Fruit fly (Drosophila melanogaster) whole organism, embryonic: ENCODE results near the gene CG31886.
A peak's percentile ranks its signal among the peaks of the same experiment; 100 is the strongest.

Experiments
- Adf1 ChIP-seq: fragments of 200-800 bp; sonication (Bioruptor generic); IDR thresholded peaks from 2 replicates; pipeline ENCODE4 v1.3.6; 2022; ENCODE audit warnings: missing biosample characterization, missing genetic modification characterization
- Atf6 ChIP-seq: fragments of 200-800 bp; sonication (Bioruptor generic); IDR thresholded peaks from 2 replicates; pipeline ENCODE4 v1.3.6; 2022; ENCODE audit warnings: missing biosample characterization, missing genetic modification characterization
- B-H1 ChIP-seq: fragments of 200-800 bp; sonication (Bioruptor generic); IDR thresholded peaks from 3 replicates; pipeline ENCODE4 v1.3.6; 2022; ENCODE audit warnings: missing biosample characterization, missing genetic modification characterization
- Blimp-1 ChIP-seq: fragments of 200-800 bp; sonication (Bioruptor generic); optimal IDR thresholded peaks from 3 replicates; lab custom pipeline; 2018; ENCODE audit warnings: missing biosample characterization, missing genetic modification characterization, mild to moderate bottlenecking, moderate library complexity, missing genetic modification reagents
- BtbVII ChIP-seq: fragments of 200-800 bp; sonication (Bioruptor generic); optimal IDR thresholded peaks from 3 replicates; lab custom pipeline; 2017; ENCODE audit warnings: missing biosample characterization, mild to moderate bottlenecking, missing genetic modification characterization
- CG10147 ChIP-seq: fragments of 200-800 bp; sonication (Bioruptor generic); optimal IDR thresholded peaks from 2 replicates; lab custom pipeline; 2019; ENCODE audit warnings: missing biosample characterization, mild to moderate bottlenecking, missing genetic modification characterization, moderate library complexity
- CG10979 ChIP-seq: fragments of 200-800 bp; sonication (Bioruptor generic); optimal IDR thresholded peaks from 2 replicates; lab custom pipeline; 2018; ENCODE audit warnings: missing biosample characterization, mild to moderate bottlenecking, missing genetic modification characterization, moderate library complexity
- CG12659 ChIP-seq: fragments of 200-800 bp; sonication (Bioruptor generic); optimal IDR thresholded peaks from 3 replicates; lab custom pipeline; 2017; ENCODE audit warnings: mild to moderate bottlenecking, missing biosample characterization, missing genetic modification reagents, missing genetic modification characterization
- CG13624 ChIP-seq: fragments of 200-800 bp; sonication (Bioruptor generic); optimal IDR thresholded peaks from 2 replicates; lab custom pipeline; 2016; ENCODE audit warnings: missing biosample characterization, missing genetic modification characterization
- CG14014 ChIP-seq: fragments of 200-800 bp; sonication (Bioruptor generic); IDR thresholded peaks from 2 replicates; pipeline ENCODE4 v1.3.6; 2022; ENCODE audit warnings: missing biosample characterization, missing genetic modification characterization
- CG1603 ChIP-seq: fragments of 200-800 bp; sonication (Bioruptor generic); optimal IDR thresholded peaks from 2 replicates; lab custom pipeline; 2019; ENCODE audit warnings: missing biosample characterization, mild to moderate bottlenecking, missing genetic modification characterization, moderate library complexity
- CG16813 ChIP-seq: fragments of 200-800 bp; sonication (Bioruptor generic); IDR thresholded peaks from 3 replicates; pipeline ENCODE4 v1.3.6; 2022; ENCODE audit warnings: missing biosample characterization, missing genetic modification characterization; ENCODE audit not compliant: partially characterized antibody
- CG17328 ChIP-seq: fragments of 200-800 bp; sonication (Bioruptor generic); IDR thresholded peaks from 2 replicates; pipeline ENCODE4 v1.3.6; 2022; ENCODE audit warnings: missing biosample characterization, missing genetic modification characterization
- CG18599 ChIP-seq: fragments of 200-800 bp; sonication (Bioruptor generic); optimal IDR thresholded peaks from 3 replicates; lab custom pipeline; 2017; ENCODE audit warnings: missing biosample characterization, missing genetic modification characterization, mild to moderate bottlenecking, moderate library complexity, missing genetic modification reagents
- CG18764 ChIP-seq: fragments of 200-800 bp; sonication (Bioruptor generic); optimal IDR thresholded peaks from 3 replicates; lab custom pipeline; 2016; ENCODE audit warnings: missing biosample characterization, missing genetic modification characterization
- CG30403 ChIP-seq: fragments of 200-800 bp; sonication (Bioruptor generic); optimal IDR thresholded peaks from 3 replicates; lab custom pipeline; 2016; ENCODE audit warnings: missing biosample characterization, missing genetic modification characterization
- CG34224 ChIP-seq: fragments of 200-800 bp; sonication (Bioruptor generic); IDR thresholded peaks from 3 replicates; pipeline ENCODE4 v1.3.6; 2022; ENCODE audit warnings: missing biosample characterization, missing genetic modification characterization; ENCODE audit not compliant: partially characterized antibody
- CG4282 ChIP-seq: fragments of 200-800 bp; sonication (Bioruptor generic); optimal IDR thresholded peaks from 2 replicates; lab custom pipeline; 2016; ENCODE audit warnings: missing biosample characterization, missing genetic modification characterization
- CG4328 ChIP-seq: fragments of 200-800 bp; sonication (Bioruptor generic); optimal IDR thresholded peaks from 3 replicates; lab custom pipeline; 2017; ENCODE audit warnings: missing biosample characterization, missing genetic modification reagents, missing genetic modification characterization
- CG7372 ChIP-seq: fragments of 200-800 bp; sonication (Bioruptor generic); IDR thresholded peaks from 2 replicates; pipeline ENCODE4 v1.3.6; 2022; ENCODE audit warnings: missing biosample characterization, missing genetic modification characterization
- CG7963 ChIP-seq: fragments of 200-800 bp; sonication (Bioruptor generic); IDR thresholded peaks from 3 replicates; pipeline ENCODE4 v1.3.6; 2022; ENCODE audit warnings: missing biosample characterization, missing genetic modification characterization; ENCODE audit not compliant: partially characterized antibody
- CG9797 ChIP-seq: fragments of 200-800 bp; sonication (Bioruptor generic); optimal IDR thresholded peaks from 3 replicates; lab custom pipeline; 2018; ENCODE audit warnings: missing biosample characterization, mild to moderate bottlenecking, missing genetic modification characterization
- CG9932 ChIP-seq: fragments of 200-800 bp; sonication (Bioruptor generic); IDR thresholded peaks from 2 replicates; pipeline ENCODE4 v1.3.6; 2022; ENCODE audit warnings: missing biosample characterization, missing genetic modification characterization
- Drgx ChIP-seq: fragments of 200-800 bp; sonication (Bioruptor generic); IDR thresholded peaks from 2 replicates; pipeline ENCODE4 v1.3.6; 2022; ENCODE audit warnings: missing biosample characterization, missing genetic modification characterization
- Gug ChIP-seq: fragments of 200-800 bp; sonication (Bioruptor generic); IDR thresholded peaks from 4 replicates; pipeline ENCODE4 v1.3.6; 2022; ENCODE audit warnings: missing biosample characterization, missing genetic modification characterization
- HLH3B ChIP-seq: fragments of 200-800 bp; sonication (Bioruptor generic); IDR thresholded peaks from 2 replicates; pipeline ENCODE4 v1.3.6; 2022; ENCODE audit warnings: missing biosample characterization, missing genetic modification characterization
- MBD-R2 ChIP-seq: fragments of 200-800 bp; sonication (Bioruptor generic); IDR thresholded peaks from 2 replicates; pipeline ENCODE4 v1.3.6; 2022; ENCODE audit warnings: missing biosample characterization, missing genetic modification characterization
- Mrtf ChIP-seq: fragments of 200-800 bp; sonication (Bioruptor generic); IDR thresholded peaks from 3 replicates; pipeline ENCODE4 v1.3.6; 2022; ENCODE audit warnings: missing biosample characterization, missing genetic modification characterization
- Nf-YB ChIP-seq: fragments of 200-800 bp; sonication (Bioruptor generic); optimal IDR thresholded peaks from 3 replicates; lab custom pipeline; 2019; ENCODE audit warnings: missing biosample characterization, mild to moderate bottlenecking, missing genetic modification characterization, moderate library complexity
- Oli ChIP-seq: fragments of 200-800 bp; sonication (Bioruptor generic); optimal IDR thresholded peaks from 2 replicates; lab custom pipeline; 2018; ENCODE audit warnings: missing biosample characterization, mild to moderate bottlenecking, missing genetic modification characterization, moderate library complexity
- Poxn ChIP-seq: fragments of 200-800 bp; sonication (Bioruptor generic); IDR thresholded peaks from 2 replicates; pipeline ENCODE4 v1.3.6; 2022; ENCODE audit warnings: missing biosample characterization, missing genetic modification characterization
- Side ChIP-seq: fragments of 200-800 bp; sonication (Bioruptor generic); optimal IDR thresholded peaks from 2 replicates; lab custom pipeline; 2016; ENCODE audit warnings: missing biosample characterization, missing genetic modification characterization
- Ssrp ChIP-seq: fragments of 200-800 bp; sonication (Bioruptor generic); optimal IDR thresholded peaks from 2 replicates; lab custom pipeline; 2018; ENCODE audit warnings: missing biosample characterization, mild to moderate bottlenecking, missing genetic modification characterization, moderate library complexity
- Tbp ChIP-seq: fragments of >200 bp; optimal IDR thresholded peaks from 2 replicates; lab custom pipeline; 2018; ENCODE audit warnings: missing biosample characterization, missing genetic modification characterization
- az2 ChIP-seq: fragments of 200-800 bp; sonication (Bioruptor generic); optimal IDR thresholded peaks from 3 replicates; lab custom pipeline; 2016; ENCODE audit warnings: missing biosample characterization, missing genetic modification characterization
- cas ChIP-seq: fragments of 200-800 bp; sonication (Bioruptor generic); IDR thresholded peaks from 2 replicates; pipeline ENCODE4 v1.3.6; 2022; ENCODE audit warnings: missing biosample characterization, missing genetic modification characterization
- ci ChIP-seq: fragments of 200-800 bp; sonication (Bioruptor generic); IDR thresholded peaks from 3 replicates; pipeline ENCODE4 v1.3.6; 2022; ENCODE audit warnings: missing biosample characterization, missing genetic modification characterization
- dati ChIP-seq: fragments of 200-800 bp; sonication (Bioruptor generic); IDR thresholded peaks from 2 replicates; pipeline ENCODE4 v1.3.6; 2022; ENCODE audit warnings: missing biosample characterization, missing genetic modification characterization
- exex ChIP-seq: fragments of 200-800 bp; sonication (Bioruptor generic); optimal IDR thresholded peaks from 4 replicates; lab custom pipeline; 2018; ENCODE audit warnings: missing biosample characterization, mild to moderate bottlenecking, missing genetic modification characterization, moderate library complexity
- fd3F ChIP-seq: fragments of 200-800 bp; sonication (Bioruptor generic); optimal IDR thresholded peaks from 2 replicates; lab custom pipeline; 2018; ENCODE audit warnings: missing biosample characterization, mild to moderate bottlenecking, missing genetic modification characterization, moderate library complexity
- gsb ChIP-seq: fragments of 200-800 bp; sonication (Bioruptor generic); IDR thresholded peaks from 2 replicates; pipeline ENCODE4 v1.3.6; 2022; ENCODE audit warnings: missing biosample characterization, missing genetic modification characterization
- mirr ChIP-seq: fragments of 200-800 bp; sonication (Bioruptor generic); optimal IDR thresholded peaks from 3 replicates; lab custom pipeline; 2018; ENCODE audit warnings: missing biosample characterization, mild to moderate bottlenecking, missing genetic modification characterization
- nmo ChIP-seq: fragments of 200-800 bp; sonication (Bioruptor generic); optimal IDR thresholded peaks from 2 replicates; lab custom pipeline; 2018; ENCODE audit warnings: missing biosample characterization, mild to moderate bottlenecking, missing genetic modification characterization, moderate library complexity
- ranshi ChIP-seq: fragments of 200-800 bp; sonication (Bioruptor generic); IDR thresholded peaks from 2 replicates; pipeline ENCODE4 v1.3.6; 2022; ENCODE audit warnings: missing biosample characterization, missing genetic modification characterization
- sna ChIP-seq: fragments of 200-800 bp; sonication (Bioruptor generic); IDR thresholded peaks from 2 replicates; pipeline ENCODE4 v1.3.6; 2022; ENCODE audit warnings: missing biosample characterization, missing genetic modification characterization; ENCODE audit not compliant: partially characterized antibody
- sob ChIP-seq: fragments of 200-800 bp; sonication (Bioruptor generic); IDR thresholded peaks from 2 replicates; pipeline ENCODE4 v1.3.6; 2022; ENCODE audit warnings: missing biosample characterization, missing genetic modification characterization
- sqz ChIP-seq: fragments of 200-800 bp; sonication (Bioruptor generic); optimal IDR thresholded peaks from 3 replicates; lab custom pipeline; 2018; ENCODE audit warnings: missing biosample characterization, mild to moderate bottlenecking, missing genetic modification characterization
- tgo ChIP-seq: fragments of 200-800 bp; sonication (Bioruptor generic); IDR thresholded peaks from 3 replicates; pipeline ENCODE4 v1.3.6; 2022; ENCODE audit warnings: missing biosample characterization, missing genetic modification characterization
- ttk ChIP-seq: fragments of 200-800 bp; sonication (Bioruptor generic); IDR thresholded peaks from 2 replicates; pipeline ENCODE4 v2.1.2; 2022; ENCODE audit warnings: missing biosample characterization, missing genetic modification characterization
- zen2 ChIP-seq: fragments of 200-800 bp; sonication (Bioruptor generic); IDR thresholded peaks from 3 replicates; pipeline ENCODE4 v1.3.6; 2022; ENCODE audit warnings: missing biosample characterization, missing genetic modification characterization; ENCODE audit not compliant: partially characterized antibody
- zf30C ChIP-seq: fragments of 200-800 bp; sonication (Bioruptor generic); optimal IDR thresholded peaks from 3 replicates; lab custom pipeline; 2018; ENCODE audit warnings: missing biosample characterization, mild to moderate bottlenecking, missing genetic modification characterization

CG31886 gene

dm6 chr2L:8959001-8959461 lies at the start of gene CG31886 (continued):
- TF ChIP-seq sqz (GFP tag; lab: Kevin White, UChicago) (no peak), ttk (GFP tag; lab: Robert Waterston, UW) (no peak), fd3F (GFP tag; lab: Kevin White, UChicago) (no peak), gsb (GFP tag; lab: Robert Waterston, UW) (no peak), CG9797 (GFP tag; lab: Kevin White, UChicago) (no peak), CG16813 (no peak), ranshi (GFP tag; lab: Robert Waterston, UW) (no peak; the same call in 1 of the 2 replicates), tgo (GFP tag; lab: Robert Waterston, UW) (peak; percentile 40; the same call in 1 of the 3 replicates), sob (GFP tag; lab: Robert Waterston, UW) (no peak; the same call in 1 of the 2 replicates), Nf-YB (no peak), Side (GFP tag; lab: Kevin White, UChicago) (no peak), CG1603 (tag; lab: Kevin White, UChicago) (no peak), zen2 (GFP tag; lab: Robert Waterston, UW) (no peak), mirr (GFP tag; lab: Kevin White, UChicago) (peak; percentile 13), CG4328 (no peak), Ssrp (tag; lab: Kevin White, UChicago) (peak; percentile 22), cas (no peak), nmo (peak; percentile 15), B-H1 (GFP tag; lab: Robert Waterston, UW) (no peak; the same call in 2 of the 3 replicates), CG34224 (GFP tag; lab: Robert Waterston, UW) (no peak), CG13624 (GFP tag; lab: Kevin White, UChicago) (no peak), CG18764 (GFP tag; lab: Kevin White, UChicago) (no peak), Poxn (GFP tag; lab: Robert Waterston, UW) (no peak), exex (tag; lab: Kevin White, UChicago) (peak; percentile 34), CG7963 (no peak), Tbp (GFP tag; lab: Kevin White, UChicago) (no peak), Blimp-1 (peak; percentile 29), BtbVII (GFP tag; lab: Kevin White, UChicago) (peak; percentile 15), zf30C (GFP tag; lab: Kevin White, UChicago) (no peak), MBD-R2 (GFP tag; lab: Robert Waterston, UW) (peak; percentile 21; the same call in 1 of the 2 replicates), Mrtf (no peak), CG17328 (GFP tag; lab: Robert Waterston, UW) (peak; percentile 49; the same call in 1 of the 2 replicates), ci (GFP tag; lab: Robert Waterston, UW) (no peak), CG14014 (GFP tag; lab: Robert Waterston, UW) (peak; percentile 44), az2 (GFP tag; lab: Kevin White, UChicago) (no peak), CG18599 (GFP tag; lab: Kevin White, UChicago) (peak; percentile 62), Adf1 (GFP tag; lab: Robert Waterston, UW) (no peak; the same call in 1 of the 2 replicates), CG9932 (GFP tag; lab: Robert Waterston, UW) (no peak), CG10979 (tag; lab: Kevin White, UChicago) (peak; percentile 27), CG12659 (no peak), dati (GFP tag; lab: Robert Waterston, UW) (0 out of 2 replicates have a peak, but pooled peaks have one; percentile 4), Oli (tag; lab: Kevin White, UChicago) (peak; percentile 7), sna (GFP tag; lab: Robert Waterston, UW) (no peak), HLH3B (GFP tag; lab: Robert Waterston, UW) (no peak), CG7372 (GFP tag; lab: Robert Waterston, UW) (peak; percentile 28; the same call in 1 of the 2 replicates), Atf6 (no peak; the same call in 1 of the 2 replicates), Gug (GFP tag; lab: Robert Waterston, UW) (no peak), CG30403 (GFP tag; lab: Kevin White, UChicago) (peak; percentile 40), Drgx (GFP tag; lab: Robert Waterston, UW) (peak; percentile 84), CG4282 (GFP tag; lab: Kevin White, UChicago) (no peak), CG10147 (GFP tag; lab: Kevin White, UChicago) (no peak)
